Fruit fly (Drosophila melanogaster): Measurements from ENCODE around the gene Mtr4.

Mtr4 gene

dm6 chr2L:15746600-15747393 is 5.3 kb upstream of the Mtr4 start (continued):
- TF ChIP-seq gcm (GFP tag; optimal IDR thresholded peaks at IDR 0.05) (peak; percentile 93), pum (GFP tag; optimal IDR thresholded peaks at IDR 0.05) (peak; percentile 21), CG15601 (tag; optimal IDR thresholded peaks at IDR 0.05) (peak; percentile 94), CG7963 (GFP tag; IDR thresholded peaks at IDR 0.05; ENCODE audit: partially characterized antibody) (no peak), CG3847 (GFP tag; IDR thresholded peaks at IDR 0.05) (peak; percentile 84), Med (GFP tag) (peak; percentile 59), z (GFP tag; IDR thresholded peaks at IDR 0.05) (no peak), seq (GFP tag; IDR thresholded peaks at IDR 0.05) (peak; percentile 71), CG12659 (GFP tag; optimal IDR thresholded peaks at IDR 0.05) (peak; percentile 96), CG17385 (GFP tag; optimal IDR thresholded peaks at IDR 0.05) (peak; percentile 90), Pdp1 (GFP tag; optimal IDR thresholded peaks at IDR 0.05) (peak; percentile 25 to 44), CG7839 (tag; optimal IDR thresholded peaks at IDR 0.05) (peak; percentile 95), CG9797 (GFP tag; optimal IDR thresholded peaks at IDR 0.05) (peak; percentile 16), CG12155 (GFP tag; optimal IDR thresholded peaks at IDR 0.05) (peak; percentile 78), Dp (GFP tag; optimal IDR thresholded peaks at IDR 0.05) (no peak), CG16813 (GFP tag; IDR thresholded peaks at IDR 0.05; ENCODE audit: partially characterized antibody) (0 out of 3 replicates have a peak, but pooled peaks have one; percentile 19), CG32532 (GFP tag; IDR thresholded peaks at IDR 0.05) (peak; percentile 84), sc (optimal IDR thresholded peaks at IDR 0.05) (no peak), sc (GFP tag; optimal IDR thresholded peaks at IDR 0.05) (peak; percentile 93), CG8290 (GFP tag; optimal IDR thresholded peaks at IDR 0.05) (peak; percentile 73), CG8290 (tag; optimal IDR thresholded peaks at IDR 0.05) (peak in 1 of 2 experiments; percentile 34), insv (GFP tag; optimal IDR thresholded peaks at IDR 0.05) (peak in 1 of 2 experiments; percentile 27), NC2α (GFP tag; optimal IDR thresholded peaks at IDR 0.05) (no peak), D19B (GFP tag; optimal IDR thresholded peaks at IDR 0.05) (peak; percentile 84), CG8089 (GFP tag; optimal IDR thresholded peaks at IDR 0.05) (no peak), slou (GFP tag; optimal IDR thresholded peaks at IDR 0.05) (peak; percentile 71), CG7745 (tag; optimal IDR thresholded peaks at IDR 0.05) (peak; percentile 23), CG9727 (GFP tag; optimal IDR thresholded peaks at IDR 0.05) (peak; percentile 97), CG32772 (GFP tag; IDR thresholded peaks at IDR 0.05) (peak; percentile 62), Hand (GFP tag; optimal IDR thresholded peaks at IDR 0.05) (peak; percentile 79), CG1529 (GFP tag; optimal IDR thresholded peaks at IDR 0.05) (peak; percentile 84), ind (GFP tag; optimal IDR thresholded peaks at IDR 0.05) (peak; percentile 87), chm (GFP tag; IDR thresholded peaks at IDR 0.05) (no peak), Gsc (GFP tag; IDR thresholded peaks at IDR 0.05) (no peak), CG11456 (GFP tag; IDR thresholded peaks at IDR 0.05) (peak; percentile 73; the same call in 2 of the 3 replicates), crp (GFP tag; optimal IDR thresholded peaks at IDR 0.05) (peak; percentile 70 to 89), btn (GFP tag; optimal IDR thresholded peaks at IDR 0.05) (peak; percentile 11), ci (GFP tag; IDR thresholded peaks at IDR 0.05) (peak; percentile 71), rib (GFP tag; IDR thresholded peaks at IDR 0.05) (no peak), Elba2 (GFP tag; optimal IDR thresholded peaks at IDR 0.05) (no peak), nerfin-1 (tag; optimal IDR thresholded peaks at IDR 0.05) (peak; percentile 92), MESR4 (GFP tag; optimal IDR thresholded peaks at IDR 0.05) (no peak), CG8765 (GFP tag; IDR thresholded peaks at IDR 0.05) (0 out of 2 replicates have a peak, but pooled peaks have one; percentile 39), Xbp1 (GFP tag; optimal IDR thresholded peaks at IDR 0.05) (peak; percentile 87), dysf (GFP tag; IDR thresholded peaks at IDR 0.05) (peak; percentile 90), ATbp (GFP tag; optimal IDR thresholded peaks at IDR 0.05) (peak; percentile 75), CG9215 (GFP tag; IDR thresholded peaks at IDR 0.05) (peak; percentile 79), odd (GFP tag; optimal IDR thresholded peaks at IDR 0.05) (peak; percentile 91), CG13894 (tag; optimal IDR thresholded peaks at IDR 0.05) (peak; percentile 76)
